Worm (Caenorhabditis elegans) whole organism, L4/young adult: ENCODE results near the gene hlh-29.

ENCODE experiments used
- W03F9.2 ChIP-seq: fragments of 150-350 bp; optimal IDR thresholded peaks from 2 replicates; lab custom pipeline; 2014; ENCODE audit warnings: missing biosample characterization, missing genetic modification characterization
- him-1 ChIP-seq: sonication (generic microtip); optimal IDR thresholded peaks from 2 replicates; lab custom pipeline; 2016; ENCODE audit warnings: missing genotype, missing genetic modification reagents, missing genetic modification characterization, missing compliant biosample characterization

- no peak for TF ChIP-seq him-1 (tag; lab: Kevin White, UChicago)
- no peak for TF ChIP-seq W03F9.2 (tag; lab: Kevin White, UChicago)
These were observed 14.4 kb downstream of the hlh-29 start, which contains the start of gene F31A3.3 for ce11 chrX:17534014-17534465.
